Worm (Caenorhabditis elegans) whole organism, L4/young adult: Measurements from ENCODE around the gene F45H10.2.

ENCODE experiments used
- dao-5 ChIP-seq: sonication (generic microtip); optimal IDR thresholded peaks from 2 replicates; lab custom pipeline; 2016; ENCODE audit warnings: missing genotype, missing genetic modification characterization, moderate library complexity, missing compliant biosample characterization
- him-1 ChIP-seq: sonication (generic microtip); optimal IDR thresholded peaks from 2 replicates; lab custom pipeline; 2016; ENCODE audit warnings: missing genotype, missing genetic modification reagents, missing genetic modification characterization, missing compliant biosample characterization

- TF ChIP-seq dao-5 (tag; lab: Kevin White, UChicago), result no peak
- TF ChIP-seq him-1, result no peak
Observed at ce11 chrII:13495718-13496117, 2.9 kb upstream of the F45H10.2 start, which contains the start of gene drr-1.
